Worm (Caenorhabditis elegans) whole organism, L2 larva: ENCODE measurements around the gene Y39A3B.1.

Source experiments
- aly-2 ChIP-seq: fragments of 150-350 bp; optimal IDR thresholded peaks from 2 replicates; lab custom pipeline; 2014; ENCODE audit warnings: missing biosample characterization, missing genetic modification characterization
- blmp-1 ChIP-seq: sonication (generic microtip); optimal IDR thresholded peaks from 2 replicates; lab custom pipeline; 2017; ENCODE audit warnings: missing genetic modification characterization, mild to moderate bottlenecking, missing compliant biosample characterization, antibody characterized with exemption, moderate library complexity; ENCODE audit not compliant: insufficient read depth
- egl-27 ChIP-seq: sonication (generic microtip); optimal IDR thresholded peaks from 3 replicates; lab custom pipeline; 2017; ENCODE audit warnings: missing biosample characterization, missing genetic modification reagents, missing genetic modification characterization
- fos-1 ChIP-seq: fragments of 150-350 bp; optimal IDR thresholded peaks from 2 replicates; lab custom pipeline; 2014; ENCODE audit warnings: missing biosample characterization, missing genetic modification characterization
- lin-39 ChIP-seq: fragments of 150-350 bp; optimal IDR thresholded peaks from 2 replicates; lab custom pipeline; 2014; ENCODE audit warnings: missing biosample characterization, missing genetic modification reagents, missing genetic modification characterization
- nhr-11 ChIP-seq: fragments of 150-350 bp; optimal IDR thresholded peaks from 2 replicates; lab custom pipeline; 2014; ENCODE audit warnings: missing biosample characterization, missing genetic modification characterization
- nhr-12 ChIP-seq: fragments of 150-350 bp; optimal IDR thresholded peaks from 2 replicates; lab custom pipeline; 2014; ENCODE audit warnings: missing biosample characterization, missing genetic modification characterization
- nhr-237 ChIP-seq: fragments of 150-350 bp; optimal IDR thresholded peaks from 2 replicates; lab custom pipeline; 2014; ENCODE audit warnings: missing biosample characterization, missing genetic modification characterization
- nhr-6 ChIP-seq: fragments of 150-350 bp; optimal IDR thresholded peaks from 2 replicates; lab custom pipeline; 2014; ENCODE audit warnings: missing biosample characterization, missing genetic modification characterization
- snpc-4 ChIP-seq: fragments of 150-350 bp; optimal IDR thresholded peaks from 2 replicates; lab custom pipeline; 2014; ENCODE audit warnings: missing biosample characterization, missing genetic modification characterization
- unc-39 ChIP-seq: fragments of 150-350 bp; optimal IDR thresholded peaks from 2 replicates; lab custom pipeline; 2014; ENCODE audit warnings: missing biosample characterization, missing genetic modification characterization
- unc-62 ChIP-seq: fragments of 150-350 bp; optimal IDR thresholded peaks from 2 replicates; lab custom pipeline; 2014; ENCODE audit warnings: missing biosample characterization, missing genetic modification reagents, missing genetic modification characterization
- zag-1 ChIP-seq: fragments of 150-350 bp; optimal IDR thresholded peaks from 2 replicates; lab custom pipeline; 2014; ENCODE audit warnings: missing biosample characterization, missing genetic modification characterization

ce11 chrIII:2001210-2001609 lies 4.6 kb upstream of the Y39A3B.1 start:
- TF ChIP-seq nhr-11 (tag; lab: Kevin White, UChicago) (no peak), fos-1 (tag; lab: Kevin White, UChicago) (no peak), nhr-12 (tag; lab: Kevin White, UChicago) (no peak), unc-62 (GFP tag; lab: Kevin White, UChicago) (no peak), unc-39 (no peak), nhr-237 (no peak), nhr-6 (tag; lab: Kevin White, UChicago) (no peak), zag-1 (tag; lab: Kevin White, UChicago) (no peak), lin-39 (tag; lab: Kevin White, UChicago) (no peak), blmp-1 (no peak), snpc-4 (tag; lab: Kevin White, UChicago) (no peak), aly-2 (tag; lab: Kevin White, UChicago) (no peak), egl-27 (no peak)
